Worm (Caenorhabditis elegans): ENCODE results near the gene grd-16.

The grd-16 gene

DNA sequence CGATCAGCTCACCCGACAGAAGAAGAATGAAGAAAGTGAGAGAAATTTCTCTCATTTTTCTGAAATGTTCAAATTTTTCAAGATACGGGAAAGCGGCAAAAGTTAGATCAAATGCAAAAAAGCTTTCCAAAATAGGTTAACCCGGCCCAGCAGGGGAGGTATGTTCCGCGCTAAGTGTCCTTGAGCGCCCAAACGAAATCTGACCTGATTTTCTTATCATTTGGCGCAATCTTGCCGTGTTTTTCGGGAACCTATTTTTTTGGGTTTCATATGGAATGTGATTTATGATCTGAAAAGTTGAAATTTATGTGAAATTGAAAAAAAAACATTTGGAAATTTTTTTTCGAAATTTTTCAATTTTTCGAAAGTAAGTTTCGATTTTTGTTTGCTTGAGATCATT, 13.2 kb upstream of the grd-16 start, which contains the start of gene cdh-10:
TSS of gene cdh-10 (minus strand) at position 59 of the 400 bp plus-strand sequence.
- no peak for TF ChIP-seq F13C5.2 (tag; optimal IDR thresholded peaks at IDR 0.05)
- no peak for TF ChIP-seq ceh-13 (GFP tag; optimal IDR thresholded peaks at IDR 0.05)
- no peak for TF ChIP-seq aly-1 (tag; optimal IDR thresholded peaks at IDR 0.05)
- TF ChIP-seq B0310.2 (tag; optimal IDR thresholded peaks at IDR 0.05) = no peak
- no peak for TF ChIP-seq sea-1 (GFP tag; conservative IDR thresholded peaks at IDR 0.05)
- no peak for TF ChIP-seq ceh-36 (tag; optimal IDR thresholded peaks at IDR 0.05)
- no peak for TF ChIP-seq tbx-11 (GFP tag; IDR thresholded peaks at IDR 0.05)
- no peak for TF ChIP-seq ets-7 (tag; optimal IDR thresholded peaks at IDR 0.05)
- no peak for TF ChIP-seq tbx-37 (GFP tag; conservative IDR thresholded peaks at IDR 0.05)
- TF ChIP-seq hnd-1 (tag; optimal IDR thresholded peaks at IDR 0.05) = no peak
- TF ChIP-seq pes-1 (GFP tag; IDR thresholded peaks at IDR 0.05) = no peak
- TF ChIP-seq tra-4 (tag; optimal IDR thresholded peaks at IDR 0.05) = no peak
- no peak for TF ChIP-seq hmbx-1 (tag; optimal IDR thresholded peaks at IDR 0.05)
- no peak for TF ChIP-seq hmg-4 (GFP tag; optimal IDR thresholded peaks at IDR 0.05)
- no peak for TF ChIP-seq ama-1 (optimal IDR thresholded peaks at IDR 0.05)

DNA sequence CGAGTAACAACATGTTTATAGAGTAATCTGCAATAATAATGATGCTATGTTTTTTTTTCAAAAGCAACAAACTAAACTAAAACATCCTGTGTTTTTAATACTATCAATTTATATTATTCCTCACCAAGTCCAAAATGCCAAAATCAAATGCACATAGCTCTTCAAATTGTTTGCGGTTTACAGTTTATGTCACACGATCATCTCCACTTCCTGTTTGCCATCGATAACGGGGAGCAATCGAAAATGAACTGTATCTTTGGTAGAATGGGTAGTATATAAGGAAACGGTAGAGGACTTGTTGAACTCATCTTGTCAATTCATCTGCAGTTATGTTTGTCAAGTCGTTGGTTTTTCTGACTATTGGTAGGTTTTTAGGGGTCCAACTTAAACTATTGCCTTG, 12.3 kb upstream of the grd-16 start, which contains the start of gene ilys-3:
TSS of gene ilys-3 (plus strand) at position 301 of the 400 bp plus-strand sequence.
- TF ChIP-seq ceh-13 (GFP tag; optimal IDR thresholded peaks at IDR 0.05) (no peak), hmg-4 (GFP tag; optimal IDR thresholded peaks at IDR 0.05) (no peak), ets-7 (tag; optimal IDR thresholded peaks at IDR 0.05) (no peak), scrt-1 (GFP tag; IDR thresholded peaks at IDR 0.05) (no peak), flt-1 (GFP tag; IDR thresholded peaks at IDR 0.05) (no peak), ceh-36 (tag; optimal IDR thresholded peaks at IDR 0.05) (no peak), F13C5.2 (tag; optimal IDR thresholded peaks at IDR 0.05) (no peak), pes-1 (GFP tag; IDR thresholded peaks at IDR 0.05) (no peak), hmbx-1 (tag; optimal IDR thresholded peaks at IDR 0.05) (no peak), tra-4 (tag; optimal IDR thresholded peaks at IDR 0.05) (no peak), sea-1 (GFP tag; conservative IDR thresholded peaks at IDR 0.05) (no peak), ama-1 (optimal IDR thresholded peaks at IDR 0.05) (no peak), tbx-11 (GFP tag; IDR thresholded peaks at IDR 0.05) (no peak)

ce11 chrIV:2466249-2466648, 10.2 kb upstream of the grd-16 start:
- TF ChIP-seq flt-1 (GFP tag; IDR thresholded peaks at IDR 0.05) = no peak
- TF ChIP-seq ama-1 (optimal IDR thresholded peaks at IDR 0.05) = no peak
- no peak for TF ChIP-seq ceh-36 (tag; optimal IDR thresholded peaks at IDR 0.05)
- TF ChIP-seq hmg-4 (GFP tag; optimal IDR thresholded peaks at IDR 0.05) = no peak
- TF ChIP-seq F13C5.2 (tag; optimal IDR thresholded peaks at IDR 0.05) = no peak
- TF ChIP-seq hmbx-1 (tag; optimal IDR thresholded peaks at IDR 0.05) = no peak
- no peak for TF ChIP-seq aly-1 (tag; optimal IDR thresholded peaks at IDR 0.05)
- no peak for TF ChIP-seq B0310.2 (tag; optimal IDR thresholded peaks at IDR 0.05)
- TF ChIP-seq scrt-1 (GFP tag; IDR thresholded peaks at IDR 0.05) = no peak
- no peak for TF ChIP-seq ceh-13 (GFP tag; optimal IDR thresholded peaks at IDR 0.05)
- TF ChIP-seq tbx-11 (GFP tag; IDR thresholded peaks at IDR 0.05) = no peak
- TF ChIP-seq pes-1 (GFP tag; IDR thresholded peaks at IDR 0.05) = no peak
- no peak for TF ChIP-seq ets-7 (tag; optimal IDR thresholded peaks at IDR 0.05)
- TF ChIP-seq tbx-37 (GFP tag; conservative IDR thresholded peaks at IDR 0.05) = no peak
- TF ChIP-seq hnd-1 (tag; optimal IDR thresholded peaks at IDR 0.05) = no peak
- no peak for TF ChIP-seq tra-4 (tag; optimal IDR thresholded peaks at IDR 0.05)
- TF ChIP-seq sea-1 (GFP tag; conservative IDR thresholded peaks at IDR 0.05) = no peak

ce11 chrIV:2467378-2467777, 9.1 kb upstream of the grd-16 start, which contains the start of gene ilys-2:
Gene ilys-2, plus strand, starts transcription at chrIV:2467678.
- TF ChIP-seq hmbx-1 (tag; optimal IDR thresholded peaks at IDR 0.05) = no peak
- TF ChIP-seq pes-1 (GFP tag; IDR thresholded peaks at IDR 0.05) = no peak
- TF ChIP-seq B0310.2 (tag; optimal IDR thresholded peaks at IDR 0.05) = no peak
- no peak for TF ChIP-seq tra-4 (tag; optimal IDR thresholded peaks at IDR 0.05)
- TF ChIP-seq sea-1 (GFP tag; conservative IDR thresholded peaks at IDR 0.05) = no peak
- TF ChIP-seq hmg-4 (GFP tag; optimal IDR thresholded peaks at IDR 0.05) = no peak
- no peak for TF ChIP-seq tbx-11 (GFP tag; IDR thresholded peaks at IDR 0.05)
- TF ChIP-seq aly-1 (tag; optimal IDR thresholded peaks at IDR 0.05) = no peak
- TF ChIP-seq ama-1 (optimal IDR thresholded peaks at IDR 0.05) = no peak
- no peak for TF ChIP-seq hnd-1 (tag; optimal IDR thresholded peaks at IDR 0.05)
- no peak for TF ChIP-seq flt-1 (GFP tag; IDR thresholded peaks at IDR 0.05)

DNA sequence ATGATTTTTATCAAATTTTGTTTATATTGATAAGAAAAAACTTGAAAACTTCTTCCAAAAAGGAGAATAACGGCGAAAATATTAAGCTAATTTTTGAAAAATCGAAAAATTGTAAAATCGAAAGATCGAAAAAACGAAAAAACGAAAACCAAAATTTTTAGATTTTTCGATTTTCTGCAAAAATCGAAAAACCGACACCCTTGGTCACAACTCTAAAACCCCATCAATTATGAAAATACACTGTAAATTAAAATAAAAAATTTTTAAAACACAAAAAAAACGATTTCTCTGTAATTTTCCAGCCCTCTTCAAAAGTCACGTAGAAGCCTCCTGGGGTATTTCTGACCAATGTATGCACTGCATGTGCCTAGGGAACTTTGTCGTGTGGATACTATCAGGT, 6.4 kb upstream of the grd-16 start, which contains the start of gene ilys-1:
TSS of gene ilys-1 (plus strand) at position 301 of the 400 bp plus-strand sequence.
- TF ChIP-seq ceh-13 (GFP tag; optimal IDR thresholded peaks at IDR 0.05) (no peak), F13C5.2 (tag; optimal IDR thresholded peaks at IDR 0.05) (no peak), B0310.2 (tag; optimal IDR thresholded peaks at IDR 0.05) (no peak), pes-1 (GFP tag; IDR thresholded peaks at IDR 0.05) (no peak), tbx-37 (GFP tag; conservative IDR thresholded peaks at IDR 0.05) (no peak), ama-1 (optimal IDR thresholded peaks at IDR 0.05) (no peak), ets-7 (tag; optimal IDR thresholded peaks at IDR 0.05) (no peak), hnd-1 (tag; optimal IDR thresholded peaks at IDR 0.05) (no peak), tra-4 (tag; optimal IDR thresholded peaks at IDR 0.05) (no peak), hmg-4 (GFP tag; optimal IDR thresholded peaks at IDR 0.05) (no peak), tbx-11 (GFP tag; IDR thresholded peaks at IDR 0.05) (no peak), sea-1 (GFP tag; conservative IDR thresholded peaks at IDR 0.05) (no peak), ceh-36 (tag; optimal IDR thresholded peaks at IDR 0.05) (no peak), hmbx-1 (tag; optimal IDR thresholded peaks at IDR 0.05) (no peak), aly-1 (tag; optimal IDR thresholded peaks at IDR 0.05) (no peak), scrt-1 (GFP tag; IDR thresholded peaks at IDR 0.05) (no peak), flt-1 (GFP tag; IDR thresholded peaks at IDR 0.05) (no peak)

DNA sequence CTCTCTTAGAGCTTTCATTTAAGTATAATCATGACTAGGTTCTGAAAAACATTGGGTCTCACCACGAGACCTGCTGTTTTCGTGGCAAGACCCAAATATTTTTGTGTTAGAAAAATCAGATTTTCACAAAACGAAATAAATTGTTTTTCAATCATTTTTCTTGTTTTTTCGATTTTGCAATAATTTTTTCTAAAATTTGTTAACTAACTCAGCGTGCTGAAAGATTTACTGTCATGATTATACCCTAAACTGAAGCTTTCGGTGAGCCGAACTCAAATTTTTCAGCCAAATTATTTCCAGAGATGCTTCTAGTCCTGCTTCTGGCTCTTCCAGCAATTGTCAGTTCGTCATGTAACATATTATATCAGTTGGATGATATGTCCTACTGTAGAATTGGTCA, 5.5 kb downstream of the grd-16 start, which contains the start of gene Y69A2AL.2:
TSS of gene Y69A2AL.2 (plus strand) at position 301 of the 400 bp plus-strand sequence.
- no peak for TF ChIP-seq ceh-13 (GFP tag; optimal IDR thresholded peaks at IDR 0.05)
- no peak for TF ChIP-seq hmbx-1 (tag; optimal IDR thresholded peaks at IDR 0.05)
- TF ChIP-seq aly-1 (tag; optimal IDR thresholded peaks at IDR 0.05) = no peak
- no peak for TF ChIP-seq ceh-36 (tag; optimal IDR thresholded peaks at IDR 0.05)
- TF ChIP-seq sea-1 (GFP tag; conservative IDR thresholded peaks at IDR 0.05) = no peak
- no peak for TF ChIP-seq scrt-1 (GFP tag; IDR thresholded peaks at IDR 0.05)
- no peak for TF ChIP-seq tra-4 (tag; optimal IDR thresholded peaks at IDR 0.05)
- no peak for TF ChIP-seq B0310.2 (tag; optimal IDR thresholded peaks at IDR 0.05)
- TF ChIP-seq tbx-11 (GFP tag; IDR thresholded peaks at IDR 0.05) = no peak

ce11 chrIV:2488520-2488919, 12.0 kb downstream of the grd-16 start, which contains the start of gene Y69A2AR.19:
Gene Y69A2AR.19, plus strand, starts transcription at chrIV:2488820.
- TF ChIP-seq ama-1 (optimal IDR thresholded peaks at IDR 0.05) = no peak
- no peak for TF ChIP-seq pes-1 (GFP tag; IDR thresholded peaks at IDR 0.05)
- TF ChIP-seq scrt-1 (GFP tag; IDR thresholded peaks at IDR 0.05) = no peak
- TF ChIP-seq B0310.2 (tag; optimal IDR thresholded peaks at IDR 0.05) = no peak
- TF ChIP-seq flt-1 (GFP tag; IDR thresholded peaks at IDR 0.05) = no peak
- TF ChIP-seq ets-7 (tag; optimal IDR thresholded peaks at IDR 0.05) = no peak
- TF ChIP-seq hmg-4 (GFP tag; optimal IDR thresholded peaks at IDR 0.05) = no peak
- no peak for TF ChIP-seq ceh-36 (tag; optimal IDR thresholded peaks at IDR 0.05)
- no peak for TF ChIP-seq ceh-13 (GFP tag; optimal IDR thresholded peaks at IDR 0.05)

Data from whole organism, early embryonic.